Worm (Caenorhabditis elegans) whole organism, L2 larva: Measurements from ENCODE around the gene spe-49.

ENCODE experiments used
- alr-1 ChIP-seq: fragments of 150-350 bp; optimal IDR thresholded peaks from 2 replicates; lab custom pipeline; 2014; ENCODE audit warnings: missing biosample characterization, missing genetic modification characterization
- ama-1 ChIP-seq: fragments of 150-350 bp; optimal IDR thresholded peaks from 2 replicates; lab custom pipeline; 2018; ENCODE audit warnings: inconsistent platforms
- elt-1 ChIP-seq: fragments of 150-350 bp; optimal IDR thresholded peaks from 2 replicates; lab custom pipeline; 2014; ENCODE audit warnings: missing biosample characterization, missing genetic modification characterization
- fos-1 ChIP-seq: fragments of 150-350 bp; optimal IDR thresholded peaks from 2 replicates; lab custom pipeline; 2014; ENCODE audit warnings: missing biosample characterization, missing genetic modification characterization
- nhr-12 ChIP-seq: fragments of 150-350 bp; optimal IDR thresholded peaks from 2 replicates; lab custom pipeline; 2014; ENCODE audit warnings: missing biosample characterization, missing genetic modification characterization
- nhr-237 ChIP-seq: fragments of 150-350 bp; optimal IDR thresholded peaks from 2 replicates; lab custom pipeline; 2014; ENCODE audit warnings: missing biosample characterization, missing genetic modification characterization
- snpc-4 ChIP-seq: fragments of 150-350 bp; optimal IDR thresholded peaks from 2 replicates; lab custom pipeline; 2014; ENCODE audit warnings: missing biosample characterization, missing genetic modification characterization
- unc-39 ChIP-seq: fragments of 150-350 bp; optimal IDR thresholded peaks from 2 replicates; lab custom pipeline; 2014; ENCODE audit warnings: missing biosample characterization, missing genetic modification characterization
- unc-62 ChIP-seq: fragments of 150-350 bp; optimal IDR thresholded peaks from 2 replicates; lab custom pipeline; 2014; ENCODE audit warnings: missing biosample characterization, missing genetic modification reagents, missing genetic modification characterization

DNA sequence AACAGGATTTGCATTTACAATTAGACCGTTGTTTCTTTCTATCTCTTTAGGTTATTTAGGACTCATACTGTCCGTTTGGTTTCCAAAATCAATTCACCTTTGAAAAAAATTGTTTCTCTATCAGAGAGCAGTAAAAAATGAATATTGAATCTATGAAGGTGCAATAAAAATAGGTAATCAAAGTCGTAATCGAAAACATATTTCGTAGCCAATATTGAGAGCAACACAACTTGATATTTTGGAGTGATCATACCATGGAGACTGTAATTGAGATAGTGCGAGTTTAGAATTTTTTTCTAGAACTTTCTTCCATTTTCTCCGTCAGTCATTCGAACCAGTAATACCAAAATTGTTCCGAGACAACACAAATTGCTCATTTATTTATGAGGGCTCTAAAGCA, 10.6 kb upstream of the spe-49 start, which contains the start of gene F31F7.2:
- no peak for TF ChIP-seq unc-39 (tag; lab: Kevin White, UChicago)
- TF ChIP-seq elt-1: no peak
- no peak for TF ChIP-seq nhr-237 (tag; lab: Kevin White, UChicago)
- TF ChIP-seq nhr-12 (tag; lab: Kevin White, UChicago): no peak
- no peak for TF ChIP-seq ama-1 (lab: Kevin White, UChicago)
- TF ChIP-seq snpc-4: no peak
- no peak for TF ChIP-seq fos-1
- no peak for TF ChIP-seq alr-1
- TF ChIP-seq unc-62 (GFP tag; lab: Kevin White, UChicago): no peak
